Worm (Caenorhabditis elegans): ENCODE data around the gene fbxb-102.

The fbxb-102 gene

ce11 chrII:12482622-12483021, at the start of gene fbxb-102:
Gene fbxb-102, plus strand, starts transcription at chrII:12482922.
- TF ChIP-seq lin-39 (tag; optimal IDR thresholded peaks at IDR 0.05) = no peak
- TF ChIP-seq nhr-23 (tag; optimal IDR thresholded peaks at IDR 0.05) = no peak
- no peak for TF ChIP-seq nfya-1 (tag; optimal IDR thresholded peaks at IDR 0.05; ENCODE audit: insufficient read depth)
- TF ChIP-seq pha-4 (tag; optimal IDR thresholded peaks at IDR 0.05) = no peak
- TF ChIP-seq nhr-28 (tag; optimal IDR thresholded peaks at IDR 0.05) = no peak
- TF ChIP-seq mdl-1 (tag; optimal IDR thresholded peaks at IDR 0.05) = no peak
- no peak for TF ChIP-seq fkh-2 (tag; optimal IDR thresholded peaks at IDR 0.05)
- TF ChIP-seq nhr-237 (tag; optimal IDR thresholded peaks at IDR 0.05) = no peak
- no peak for TF ChIP-seq ztf-4 (tag; optimal IDR thresholded peaks at IDR 0.05)
- no peak for TF ChIP-seq ceh-16 (tag; optimal IDR thresholded peaks at IDR 0.05)
- TF ChIP-seq nhr-77 (tag; optimal IDR thresholded peaks at IDR 0.05) = no peak
- TF ChIP-seq fos-1 (tag; optimal IDR thresholded peaks at IDR 0.05) = no peak
- no peak for TF ChIP-seq sea-2 (GFP tag; optimal IDR thresholded peaks at IDR 0.05)
- no peak for TF ChIP-seq fkh-10 (GFP tag; optimal IDR thresholded peaks at IDR 0.05)

- TF ChIP-seq jun-1 (tag; optimal IDR thresholded peaks at IDR 0.05) (no peak), ZK546.5 (tag; optimal IDR thresholded peaks at IDR 0.05) (no peak), hmg-11 (tag; optimal IDR thresholded peaks at IDR 0.05) (no peak), nhr-23 (tag; optimal IDR thresholded peaks at IDR 0.05) (no peak), eor-1 (tag; optimal IDR thresholded peaks at IDR 0.05) (no peak), elt-3 (tag; optimal IDR thresholded peaks at IDR 0.05) (no peak), nhr-12 (tag; optimal IDR thresholded peaks at IDR 0.05) (no peak), lsy-12 (tag; optimal IDR thresholded peaks at IDR 0.05) (no peak), nhr-11 (tag; optimal IDR thresholded peaks at IDR 0.05) (no peak)
Observed at ce11 chrII:12435202-12435872, 47.4 kb upstream of the fbxb-102 start.

DNA sequence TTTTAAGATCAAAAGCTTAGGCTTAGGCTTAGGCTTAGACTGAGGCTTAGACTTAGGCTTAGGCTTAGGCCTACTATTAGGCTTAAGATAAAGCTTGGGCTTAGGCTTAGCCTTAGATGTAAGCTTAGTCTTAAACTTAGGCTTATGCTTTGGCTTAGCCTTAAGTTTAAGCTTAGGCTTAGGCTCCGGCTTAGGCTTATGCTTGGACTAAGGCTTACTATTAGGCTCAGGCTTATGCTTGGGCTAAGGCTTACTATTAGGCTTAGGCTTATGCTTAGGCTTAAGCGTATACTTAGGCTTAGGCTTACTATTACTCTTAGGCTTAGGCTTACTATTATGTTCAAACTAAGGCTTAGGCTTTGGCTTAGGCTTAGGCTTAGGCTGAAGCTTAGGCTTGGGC, 46.0 kb upstream of the fbxb-102 start:
- TF ChIP-seq nhr-43 (tag; optimal IDR thresholded peaks at IDR 0.05; ENCODE audit: poor library complexity, severe bottlenecking) (no peak), aly-2 (tag; optimal IDR thresholded peaks at IDR 0.05) (no peak), snpc-4 (tag; optimal IDR thresholded peaks at IDR 0.05) (no peak), unc-39 (tag; optimal IDR thresholded peaks at IDR 0.05) (no peak), ama-1 (optimal IDR thresholded peaks at IDR 0.05) (no peak), nhr-237 (tag; optimal IDR thresholded peaks at IDR 0.05) (no peak), sea-2 (GFP tag; optimal IDR thresholded peaks at IDR 0.05) (no peak), pha-4 (tag; optimal IDR thresholded peaks at IDR 0.05) (no peak), egl-27 (tag; optimal IDR thresholded peaks at IDR 0.05) (no peak), elt-3 (tag; optimal IDR thresholded peaks at IDR 0.05) (no peak), nhr-67 (tag; optimal IDR thresholded peaks at IDR 0.05) (no peak), lin-39 (tag; optimal IDR thresholded peaks at IDR 0.05) (no peak), ceh-16 (tag; optimal IDR thresholded peaks at IDR 0.05) (no peak), pqm-1 (tag; optimal IDR thresholded peaks at IDR 0.05) (no peak)

DNA sequence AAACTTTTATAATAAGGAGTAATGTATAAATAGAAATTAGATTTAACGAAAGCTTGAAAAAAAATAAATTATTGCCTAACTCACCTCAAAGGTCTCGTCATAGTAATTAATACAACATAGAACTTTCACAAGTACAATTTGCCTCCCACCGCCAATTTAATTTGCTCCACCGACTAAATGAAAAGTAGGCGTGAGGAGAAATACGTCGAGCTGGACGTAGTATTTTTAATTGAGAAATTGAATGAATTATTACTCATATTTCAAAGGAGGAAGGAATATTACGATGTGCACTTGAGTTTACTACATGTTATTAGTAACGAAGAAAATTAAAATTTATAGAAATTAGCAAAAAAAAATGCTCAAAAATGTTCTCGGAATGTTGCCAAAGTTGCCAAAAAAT, 44.3 kb upstream of the fbxb-102 start, which contains the start of gene Y57A10C.9:
Gene Y57A10C.9, minus strand, starts transcription at position 101 of the 400 bp plus-strand sequence.
- no peak for TF ChIP-seq ztf-11 (tag; optimal IDR thresholded peaks at IDR 0.05)
- no peak for TF ChIP-seq lin-39 (tag; optimal IDR thresholded peaks at IDR 0.05)
- TF ChIP-seq egl-5 (tag; optimal IDR thresholded peaks at IDR 0.05) = no peak
- no peak for TF ChIP-seq nhr-11 (tag; optimal IDR thresholded peaks at IDR 0.05)
- no peak for TF ChIP-seq lin-15B (tag; optimal IDR thresholded peaks at IDR 0.05)
- no peak for TF ChIP-seq jun-1 (tag; optimal IDR thresholded peaks at IDR 0.05)
- TF ChIP-seq pha-4 (tag; optimal IDR thresholded peaks at IDR 0.05) = no peak
- TF ChIP-seq pqm-1 (tag; optimal IDR thresholded peaks at IDR 0.05) = no peak
- no peak for TF ChIP-seq unc-62 (GFP tag; optimal IDR thresholded peaks at IDR 0.05)
- TF ChIP-seq egl-27 (tag; optimal IDR thresholded peaks at IDR 0.05) = no peak
- TF ChIP-seq hmg-11 (tag; optimal IDR thresholded peaks at IDR 0.05) = no peak
- no peak for TF ChIP-seq elt-2 (tag; optimal IDR thresholded peaks at IDR 0.05)
- TF ChIP-seq nhr-76 (tag; optimal IDR thresholded peaks at IDR 0.05) = no peak
- no peak for TF ChIP-seq nhr-12 (tag; optimal IDR thresholded peaks at IDR 0.05)
